Worm (Caenorhabditis elegans): ENCODE measurements around the gene ZC404.1.

The ZC404.1 gene

DNA sequence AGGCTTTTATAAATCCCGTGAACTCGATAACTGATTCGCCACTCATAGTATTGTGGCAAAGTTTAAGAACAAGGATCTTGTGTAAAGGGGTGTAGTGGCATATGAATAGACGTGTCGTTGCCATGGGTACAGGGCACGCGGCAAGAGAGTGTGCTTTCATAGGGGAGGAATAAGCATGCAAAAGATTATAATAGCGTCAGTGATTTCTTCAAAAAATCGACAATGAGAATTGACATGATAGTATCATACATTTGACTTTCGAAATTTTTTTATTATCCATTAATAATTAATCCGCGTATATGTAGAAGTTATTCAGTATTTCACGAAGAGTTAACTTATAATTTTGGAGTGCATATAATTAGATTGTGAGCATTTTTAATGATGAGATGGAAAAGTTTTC is 29.0 kb upstream of the ZC404.1 start, which contains the start of gene bbs-8:
TSS of gene bbs-8 (minus strand) at position 101 of the 400 bp plus-strand sequence.
- TF ChIP-seq madf-3 (GFP tag; IDR thresholded peaks at IDR 0.05): no peak
- no peak for TF ChIP-seq hrde-1 (tag; optimal IDR thresholded peaks at IDR 0.05; ENCODE audit: borderline replicate concordance)

DNA sequence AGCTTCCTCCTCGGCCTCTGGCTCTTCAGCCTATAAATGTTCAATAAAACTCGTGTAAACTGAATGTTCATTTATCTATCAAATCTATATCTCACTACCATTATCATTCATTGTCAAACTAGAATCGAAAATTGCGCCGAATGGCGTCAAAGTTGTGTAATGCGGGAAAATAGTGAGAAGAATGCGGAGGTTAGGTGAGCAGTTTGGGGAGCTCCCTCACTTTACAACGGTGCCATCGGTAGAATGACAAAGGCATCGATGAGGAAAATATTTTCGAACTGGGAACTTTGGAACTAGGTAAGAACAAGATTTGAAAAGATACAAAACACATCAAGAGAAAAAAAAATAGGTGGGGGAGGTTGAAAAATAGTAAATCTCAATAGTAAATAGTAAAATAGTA is 26.4 kb upstream of the ZC404.1 start:
- TF ChIP-seq F39B2.1 (GFP tag; IDR thresholded peaks at IDR 0.05): no peak
- no peak for TF ChIP-seq nfya-1 (tag; optimal IDR thresholded peaks at IDR 0.05; ENCODE audit: borderline replicate concordance, insufficient read depth)
- TF ChIP-seq nfya-2 (GFP tag; IDR thresholded peaks at IDR 0.05): no peak
- TF ChIP-seq let-526 (GFP tag; IDR thresholded peaks at IDR 0.05): no peak
- no peak for TF ChIP-seq mel-28 (tag; optimal IDR thresholded peaks at IDR 0.05; ENCODE audit: borderline replicate concordance)
- TF ChIP-seq ama-1 (optimal IDR thresholded peaks at IDR 0.05): no peak
- TF ChIP-seq ama-1 (GFP tag; optimal IDR thresholded peaks at IDR 0.05): no peak
- TF ChIP-seq hsf-1 (GFP tag; IDR thresholded peaks at IDR 0.05): no peak
- no peak for TF ChIP-seq ztf-26 (tag; optimal IDR thresholded peaks at IDR 0.05)
- no peak for TF ChIP-seq B0019.2 (GFP tag; conservative IDR thresholded peaks at IDR 0.05)
- TF ChIP-seq madf-10 (tag; optimal IDR thresholded peaks at IDR 0.05): no peak

DNA sequence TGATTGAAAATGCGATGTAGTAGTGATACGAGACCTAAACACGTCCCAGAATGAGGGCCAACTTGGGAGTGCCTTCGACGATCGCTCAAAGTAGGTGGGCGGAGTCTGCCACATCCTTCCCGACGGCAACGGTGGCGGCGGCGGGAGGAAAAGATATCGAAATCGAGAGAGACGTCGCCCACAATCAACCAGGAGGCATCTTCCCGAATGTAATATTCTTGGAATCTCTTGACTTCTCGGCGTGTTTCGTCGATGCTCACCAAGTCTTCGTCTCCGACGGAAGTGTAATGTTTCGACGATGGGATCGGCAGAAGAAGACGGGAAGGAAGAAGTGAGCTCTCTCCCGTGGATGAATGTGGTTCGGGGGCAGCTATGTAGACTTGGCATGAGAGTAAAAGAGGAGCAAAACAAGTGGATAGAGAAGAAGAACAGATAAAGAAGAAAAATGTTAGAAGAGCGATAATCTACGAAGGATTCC is 25.5 kb upstream of the ZC404.1 start, which contains the start of the genes T25F10.1 and clik-1:
TSS of gene T25F10.1 (plus strand) at position 51 of the 478 bp plus-strand sequence.
TSS of gene clik-1 (minus strand) at position 281 of the 478 bp plus-strand sequence.
- TF ChIP-seq attf-5 (GFP tag; optimal IDR thresholded peaks at IDR 0.05) (no peak), die-1 (tag; optimal IDR thresholded peaks at IDR 0.05) (no peak), ztf-3 (GFP tag; optimal IDR thresholded peaks at IDR 0.05) (no peak), akir-1 (GFP tag; optimal IDR thresholded peaks at IDR 0.05) (no peak), repo-1 (tag; optimal IDR thresholded peaks at IDR 0.05) (no peak), lir-1 (GFP tag; conservative IDR thresholded peaks at IDR 0.05) (no peak)

DNA sequence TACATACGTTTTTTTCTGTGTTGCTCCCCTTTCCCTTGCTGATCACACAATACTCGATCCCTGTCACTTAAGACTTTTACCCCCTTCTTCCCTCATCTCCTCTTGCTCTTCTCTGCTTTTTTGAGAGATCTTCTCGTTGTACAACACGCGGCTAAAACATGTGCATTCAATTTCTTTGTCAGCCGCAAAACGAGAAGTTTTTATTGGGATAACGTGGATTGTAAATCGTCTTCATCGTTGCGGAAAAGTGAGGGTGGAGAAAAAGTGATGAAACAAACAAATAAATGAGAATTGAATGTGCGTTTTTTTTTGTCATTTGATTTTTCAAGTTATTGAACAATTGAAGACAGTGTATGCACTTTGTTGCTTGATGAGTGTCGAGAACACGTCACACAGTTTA is 24.5 kb upstream of the ZC404.1 start:
- no peak for TF ChIP-seq nhr-27 (tag; optimal IDR thresholded peaks at IDR 0.05)

DNA sequence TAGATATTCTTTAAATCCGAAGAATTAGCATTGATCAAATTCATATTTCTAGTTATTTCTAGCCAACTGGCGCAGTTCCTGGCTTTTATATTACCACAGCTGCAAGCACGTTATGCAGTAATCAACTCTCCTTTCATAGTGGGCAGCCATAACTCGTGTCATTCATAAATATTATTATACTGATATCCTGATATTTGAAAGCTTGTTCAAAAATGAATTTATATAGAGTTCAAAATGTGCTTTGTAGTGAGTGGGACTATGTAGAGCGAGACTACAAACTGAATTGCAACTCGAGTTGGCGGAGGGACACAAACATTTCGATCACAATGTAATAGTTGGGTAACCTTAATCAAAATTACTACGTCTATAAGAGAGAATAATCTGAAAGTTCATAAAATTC is 22.3 kb upstream of the ZC404.1 start, which contains the start of gene srh-30:
TSS of gene srh-30 (minus strand) at position 101 of the 400 bp plus-strand sequence.
- TF ChIP-seq sea-2 (GFP tag; IDR thresholded peaks at IDR 0.05) (no peak), mcd-1 (GFP tag; IDR thresholded peaks at IDR 0.05) (no peak), nhr-179 (tag; optimal IDR thresholded peaks at IDR 0.05) (no peak), ceh-58 (GFP tag; IDR thresholded peaks at IDR 0.05) (no peak), let-607 (tag; optimal IDR thresholded peaks at IDR 0.05) (no peak), egl-44 (GFP tag; IDR thresholded peaks at IDR 0.05) (no peak), dpff-1 (tag; optimal IDR thresholded peaks at IDR 0.05) (no peak), xnd-1 (tag; optimal IDR thresholded peaks at IDR 0.05) (no peak), B0336.3 (GFP tag; IDR thresholded peaks at IDR 0.05) (no peak), let-526 (GFP tag; IDR thresholded peaks at IDR 0.05) (no peak)

DNA sequence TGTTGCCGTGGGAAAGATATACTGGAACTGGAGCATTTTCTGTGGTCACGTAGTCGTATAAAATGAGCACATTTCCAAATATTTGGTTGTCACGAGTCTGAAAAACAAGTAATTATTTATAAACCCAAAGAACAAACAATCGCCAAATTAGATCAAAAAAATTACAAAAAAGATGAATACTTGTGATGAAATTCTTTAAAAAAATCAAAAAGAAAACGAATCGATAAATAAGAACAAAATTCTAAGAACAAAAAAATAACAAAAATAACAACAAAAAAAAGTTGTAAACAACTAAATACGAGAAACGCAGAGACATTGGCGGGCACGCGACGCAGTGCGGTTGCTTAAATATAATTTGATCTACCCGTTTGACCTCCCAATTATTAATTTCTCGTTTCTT is 20.3 kb upstream of the ZC404.1 start, which contains the start of gene ZC404.16:
TSS of gene ZC404.16 (minus strand) at position 101 of the 400 bp plus-strand sequence.
- TF ChIP-seq efl-1 (GFP tag; optimal IDR thresholded peaks at IDR 0.05): peak; percentile 39
- TF ChIP-seq B0261.1 (tag; optimal IDR thresholded peaks at IDR 0.05): no peak
- peak; percentile 64 for TF ChIP-seq madf-6 (GFP tag; IDR thresholded peaks at IDR 0.05)

All from whole organism, young adult.